Fruit fly (Drosophila melanogaster) whole organism, embryonic: ENCODE results near the gene CG17109.

Experiments
- Atf3 ChIP-seq: fragments of 200-800 bp; sonication (Bioruptor generic); optimal IDR thresholded peaks from 3 replicates; lab custom pipeline; 2016; ENCODE audit warnings: missing biosample characterization, missing genetic modification characterization
- Blimp-1 ChIP-seq: fragments of 200-800 bp; sonication (Bioruptor generic); optimal IDR thresholded peaks from 3 replicates; lab custom pipeline; 2018; ENCODE audit warnings: missing biosample characterization, missing genetic modification characterization, mild to moderate bottlenecking, moderate library complexity, missing genetic modification reagents
- CG10462 ChIP-seq: fragments of 200-800 bp; sonication (Bioruptor generic); optimal IDR thresholded peaks from 2 replicates; lab custom pipeline; 2016; ENCODE audit warnings: missing biosample characterization, missing genetic modification characterization
- CG10979 ChIP-seq: fragments of 200-800 bp; sonication (Bioruptor generic); optimal IDR thresholded peaks from 2 replicates; lab custom pipeline; 2018; ENCODE audit warnings: missing biosample characterization, mild to moderate bottlenecking, missing genetic modification characterization, moderate library complexity
- CG11247 ChIP-seq: fragments of 200-800 bp; sonication (Bioruptor generic); IDR thresholded peaks from 2 replicates; pipeline ENCODE4 v1.3.6; 2022; ENCODE audit warnings: missing biosample characterization, missing genetic modification characterization
- CG11695 ChIP-seq: fragments of 200-800 bp; sonication (Bioruptor generic); IDR thresholded peaks from 3 replicates; pipeline ENCODE4 v1.3.6; 2022; ENCODE audit warnings: missing biosample characterization, missing genetic modification characterization
- CG12104 ChIP-seq: fragments of 200-800 bp; sonication (Bioruptor generic); optimal IDR thresholded peaks from 3 replicates; lab custom pipeline; 2016; ENCODE audit warnings: missing biosample characterization, missing genetic modification characterization
- CG12942 ChIP-seq: fragments of 200-800 bp; sonication (Bioruptor generic); optimal IDR thresholded peaks from 3 replicates; lab custom pipeline; 2016; ENCODE audit warnings: missing biosample characterization, missing genetic modification characterization
- CG14710 ChIP-seq: fragments of 200-800 bp; sonication (Bioruptor generic); optimal IDR thresholded peaks from 3 replicates; lab custom pipeline; 2019; ENCODE audit warnings: missing biosample characterization, mild to moderate bottlenecking, missing genetic modification characterization, moderate library complexity
- CG14860 ChIP-seq: fragments of 200-800 bp; sonication (Bioruptor generic); IDR thresholded peaks from 3 replicates; pipeline ENCODE4 v1.3.6; 2022; ENCODE audit warnings: missing biosample characterization, missing genetic modification characterization; ENCODE audit not compliant: partially characterized antibody
- CG17829 ChIP-seq: fragments of 200-800 bp; optimal IDR thresholded peaks from 2 replicates; lab custom pipeline; 2019; ENCODE audit warnings: missing biosample characterization, mild to moderate bottlenecking, missing genetic modification characterization, moderate library complexity
- CG18011 ChIP-seq: fragments of 200-800 bp; sonication (Bioruptor generic); optimal IDR thresholded peaks from 2 replicates; lab custom pipeline; 2017; ENCODE audit warnings: missing biosample characterization, missing genetic modification characterization, mild to moderate bottlenecking, moderate library complexity, missing genotype
- CG18262 ChIP-seq: fragments of 200-800 bp; optimal IDR thresholded peaks from 3 replicates; lab custom pipeline; 2019; ENCODE audit warnings: missing biosample characterization, mild to moderate bottlenecking, missing genetic modification characterization, moderate library complexity
- CG2129 ChIP-seq: fragments of 200-800 bp; sonication (Bioruptor generic); IDR thresholded peaks from 2 replicates; pipeline ENCODE4 v1.3.6; 2022; ENCODE audit warnings: missing biosample characterization, missing genetic modification characterization; ENCODE audit not compliant: partially characterized antibody
- CG2875 ChIP-seq: fragments of 200-800 bp; sonication (Bioruptor generic); optimal IDR thresholded peaks from 2 replicates; lab custom pipeline; 2017; ENCODE audit warnings: missing biosample characterization, mild to moderate bottlenecking, missing genetic modification characterization, missing genetic modification reagents
- CG32772 ChIP-seq: fragments of 200-800 bp; sonication (Bioruptor generic); IDR thresholded peaks from 2 replicates; pipeline ENCODE4 v1.3.6; 2022; ENCODE audit warnings: missing biosample characterization, missing genetic modification characterization
- CG6175 ChIP-seq: fragments of 200-800 bp; sonication (Bioruptor generic); IDR thresholded peaks from 3 replicates; pipeline ENCODE4 v1.3.6; 2022; ENCODE audit warnings: missing biosample characterization, missing genetic modification characterization
- CG7839 ChIP-seq: fragments of 200-800 bp; sonication (Bioruptor generic); optimal IDR thresholded peaks from 3 replicates; lab custom pipeline; 2018; ENCODE audit warnings: missing biosample characterization, mild to moderate bottlenecking, missing genetic modification characterization, moderate library complexity
- CG8089 ChIP-seq: fragments of 200-800 bp; sonication (Bioruptor generic); optimal IDR thresholded peaks from 3 replicates; lab custom pipeline; 2016; ENCODE audit warnings: missing biosample characterization, missing genetic modification characterization
- CG8359 ChIP-seq: fragments of 200-800 bp; sonication (Bioruptor generic); optimal IDR thresholded peaks from 2 replicates; lab custom pipeline; 2017; ENCODE audit warnings: missing biosample characterization, mild to moderate bottlenecking, missing genetic modification characterization, borderline replicate concordance
- Dip2 ChIP-seq: fragments of 200-800 bp; sonication (Bioruptor generic); IDR thresholded peaks from 2 replicates; pipeline ENCODE4 v1.3.6; 2022; ENCODE audit warnings: missing biosample characterization, missing genetic modification characterization
- HHEX ChIP-seq: fragments of 200-800 bp; sonication (Bioruptor generic); optimal IDR thresholded peaks from 3 replicates; lab custom pipeline; 2017; ENCODE audit warnings: missing biosample characterization, mild to moderate bottlenecking, missing genetic modification characterization, missing genetic modification reagents
- Hey ChIP-seq: fragments of 200-800 bp; sonication (Bioruptor generic); optimal IDR thresholded peaks from 3 replicates; lab custom pipeline; 2018; ENCODE audit warnings: missing biosample characterization, mild to moderate bottlenecking, missing genetic modification characterization
- Hr39 ChIP-seq: fragments of >200 bp; optimal IDR thresholded peaks from 2 replicates; lab custom pipeline; 2017
- MESR4 ChIP-seq: fragments of 200-800 bp; sonication (Bioruptor generic); optimal IDR thresholded peaks from 2 replicates; lab custom pipeline; 2018; ENCODE audit warnings: missing biosample characterization, mild to moderate bottlenecking, missing genetic modification characterization, moderate library complexity
- Med ChIP-seq: fragments of 200-800 bp; sonication (Bioruptor generic); peaks from one replicate; lab custom pipeline; 2016; ENCODE audit warnings: missing biosample characterization, missing genetic modification characterization, mild to moderate bottlenecking, inconsistent platforms, moderate library complexity
- Ptx1 ChIP-seq: fragments of 200-800 bp; sonication (Bioruptor generic); IDR thresholded peaks from 2 replicates; pipeline ENCODE4 v1.3.6; 2022; ENCODE audit warnings: missing biosample characterization, missing genetic modification characterization
- Side ChIP-seq: fragments of 200-800 bp; sonication (Bioruptor generic); optimal IDR thresholded peaks from 2 replicates; lab custom pipeline; 2016; ENCODE audit warnings: missing biosample characterization, missing genetic modification characterization
- Six4 ChIP-seq: fragments of 200-800 bp; sonication (Bioruptor generic); optimal IDR thresholded peaks from 2 replicates; lab custom pipeline; 2016; ENCODE audit warnings: missing biosample characterization, missing genetic modification characterization
- Usf ChIP-seq: fragments of 200-800 bp; sonication (Bioruptor generic); optimal IDR thresholded peaks from 2 replicates; lab custom pipeline; 2017; ENCODE audit warnings: missing genotype, missing biosample characterization, missing genetic modification characterization
- amos ChIP-seq: fragments of 200-800 bp; sonication (Bioruptor generic); IDR thresholded peaks from 2 replicates; pipeline ENCODE4 v1.3.6; 2022; ENCODE audit warnings: missing biosample characterization, missing genetic modification characterization; ENCODE audit not compliant: partially characterized antibody
- bcd ChIP-seq: fragments of 200-800 bp; sonication (Bioruptor generic); optimal IDR thresholded peaks from 2 replicates; lab custom pipeline; 2017; ENCODE audit warnings: missing biosample characterization, mild to moderate bottlenecking, missing genetic modification characterization
- bsh ChIP-seq, 2 experiments: fragments of 200-800 bp; sonication (Bioruptor generic); optimal IDR thresholded peaks; 2 replicates each; lab custom pipeline; 2017 to 2018; ENCODE audit warnings: mild to moderate bottlenecking in 2 of 2, missing biosample characterization in 2 of 2, missing genetic modification characterization in 2 of 2, moderate library complexity in 1 of 2
- caup ChIP-seq: fragments of 200-800 bp; sonication (Bioruptor generic); optimal IDR thresholded peaks from 3 replicates; lab custom pipeline; 2017; ENCODE audit warnings: missing biosample characterization, mild to moderate bottlenecking, missing genetic modification characterization, moderate library complexity; ENCODE audit not compliant: severe bottlenecking
- cwo ChIP-seq: fragments of 200-800 bp; sonication (Bioruptor generic); optimal IDR thresholded peaks from 3 replicates; lab custom pipeline; 2017; ENCODE audit warnings: missing biosample characterization, missing genetic modification characterization, mild to moderate bottlenecking, moderate library complexity, missing genetic modification reagents
- en ChIP-seq: fragments of 200-800 bp; sonication (Bioruptor generic); optimal IDR thresholded peaks from 2 replicates; lab custom pipeline; 2016; ENCODE audit warnings: missing biosample characterization, missing genetic modification characterization
- exex ChIP-seq: fragments of 200-800 bp; sonication (Bioruptor generic); optimal IDR thresholded peaks from 4 replicates; lab custom pipeline; 2018; ENCODE audit warnings: missing biosample characterization, mild to moderate bottlenecking, missing genetic modification characterization, moderate library complexity
- ind ChIP-seq: fragments of 200-800 bp; sonication (Bioruptor generic); optimal IDR thresholded peaks from 3 replicates; lab custom pipeline; 2016; ENCODE audit warnings: missing biosample characterization, missing genetic modification characterization
- inv ChIP-seq: fragments of 200-800 bp; sonication (Bioruptor generic); IDR thresholded peaks from 2 replicates; pipeline ENCODE4 v1.3.6; 2022; ENCODE audit warnings: missing biosample characterization, missing genetic modification characterization; ENCODE audit not compliant: partially characterized antibody
- knrl ChIP-seq: fragments of 200-800 bp; sonication (Bioruptor generic); IDR thresholded peaks from 3 replicates; pipeline ENCODE4 v1.3.6; 2022; ENCODE audit warnings: missing biosample characterization, missing genetic modification characterization; ENCODE audit not compliant: partially characterized antibody
- mirr ChIP-seq: fragments of 200-800 bp; sonication (Bioruptor generic); optimal IDR thresholded peaks from 3 replicates; lab custom pipeline; 2018; ENCODE audit warnings: missing biosample characterization, mild to moderate bottlenecking, missing genetic modification characterization
- pita ChIP-seq: fragments of 200-800 bp; sonication (Bioruptor generic); optimal IDR thresholded peaks from 2 replicates; lab custom pipeline; 2017; ENCODE audit warnings: missing biosample characterization, mild to moderate bottlenecking, missing genetic modification characterization
- pum ChIP-seq: fragments of 200-800 bp; sonication (Bioruptor generic); optimal IDR thresholded peaks from 2 replicates; lab custom pipeline; 2016; ENCODE audit warnings: missing biosample characterization, missing genetic modification characterization
- sc ChIP-seq, 3 experiments: fragments of >200 bp in 2 of 3; fragments of 200-800 bp in 1 of 3; sonication (Bioruptor generic) in 1 of 3; optimal IDR thresholded peaks; 2 replicates in 2 of 3; 3 replicates in 1 of 3; lab custom pipeline; 2017; ENCODE audit warnings: mild to moderate bottlenecking in 1 of 3, missing biosample characterization in 1 of 3, missing genetic modification characterization in 1 of 3, missing genetic modification reagents in 1 of 3
- sug ChIP-seq: fragments of 200-800 bp; optimal IDR thresholded peaks from 2 replicates; lab custom pipeline; 2019; ENCODE audit warnings: missing biosample characterization, mild to moderate bottlenecking, missing genetic modification characterization, moderate library complexity
- trh ChIP-seq: fragments of 200-800 bp; sonication (Bioruptor generic); optimal IDR thresholded peaks from 2 replicates; lab custom pipeline; 2016; ENCODE audit warnings: missing biosample characterization, missing genetic modification characterization
- unpg ChIP-seq: fragments of 200-800 bp; sonication (Bioruptor generic); optimal IDR thresholded peaks from 3 replicates; lab custom pipeline; 2018; ENCODE audit warnings: missing biosample characterization, mild to moderate bottlenecking, missing genetic modification characterization, moderate library complexity
- vvl ChIP-seq: fragments of 200-800 bp; sonication (Bioruptor generic); IDR thresholded peaks from 2 replicates; pipeline ENCODE4 v1.3.6; 2022; ENCODE audit warnings: missing biosample characterization, missing genetic modification characterization
- wor ChIP-seq: fragments of 200-800 bp; sonication (Bioruptor generic); IDR thresholded peaks from 2 replicates; pipeline ENCODE4 v1.3.6; 2022; ENCODE audit warnings: missing biosample characterization, missing genetic modification characterization

Gene CG17109

DNA sequence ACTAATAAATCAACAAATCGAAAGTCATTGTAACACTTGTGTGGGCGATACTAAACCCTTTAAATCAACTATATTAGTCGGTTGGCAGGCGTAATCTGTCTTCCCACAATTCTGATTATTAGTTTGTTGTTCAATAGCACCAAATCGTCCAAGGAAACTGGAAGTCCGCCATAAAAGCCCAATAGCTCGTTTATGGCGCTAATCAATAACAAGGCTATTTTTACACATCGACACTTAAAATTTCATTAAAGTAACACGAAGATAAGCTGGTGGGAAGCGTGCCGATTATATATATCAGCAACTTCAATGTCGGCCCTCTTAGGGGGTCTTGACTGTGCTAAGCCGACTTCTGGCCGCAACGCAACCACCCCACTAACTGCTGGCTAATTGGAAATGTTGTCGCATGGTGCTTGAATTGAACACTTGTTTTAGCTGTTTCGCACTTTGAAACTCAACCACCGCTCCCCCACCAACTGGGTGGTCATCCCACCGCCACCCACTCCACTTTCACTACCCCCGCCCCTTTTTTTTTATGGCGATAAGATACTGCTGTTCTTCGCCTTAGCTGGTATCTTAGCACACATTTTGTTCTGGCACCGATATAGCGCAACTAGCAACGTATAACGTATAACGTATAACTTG lies 43.6 kb downstream of the CG17109 start (continued):
- TF ChIP-seq CG8089 (GFP tag; lab: Kevin White, UChicago) (no peak), Atf3 (GFP tag; lab: Kevin White, UChicago) (no peak), Six4 (GFP tag; lab: Kevin White, UChicago) (no peak), inv (GFP tag; lab: Robert Waterston, UW) (no peak), ind (GFP tag; lab: Kevin White, UChicago) (no peak), CG32772 (GFP tag; lab: Robert Waterston, UW) (no peak), amos (GFP tag; lab: Robert Waterston, UW) (no peak), cwo (GFP tag; lab: Kevin White, UChicago) (no peak), Side (GFP tag; lab: Kevin White, UChicago) (no peak), caup (peak; percentile 1), CG7839 (peak; percentile 10), Ptx1 (GFP tag; lab: Robert Waterston, UW) (no peak), vvl (no peak), MESR4 (GFP tag; lab: Kevin White, UChicago) (no peak), CG17829 (tag; lab: Kevin White, UChicago) (no peak), CG8359 (GFP tag; lab: Kevin White, UChicago) (no peak), pita (no peak), en (GFP tag; lab: Kevin White, UChicago) (no peak), bcd (no peak), wor (no peak), CG10979 (tag; lab: Kevin White, UChicago) (no peak), pum (GFP tag; lab: Kevin White, UChicago) (no peak), CG14860 (GFP tag; lab: Robert Waterston, UW) (no peak), sc (optimal IDR thresholded peaks at IDR 0.05; lab: Kevin White, UChicago) (no peak), sc (GFP tag; optimal IDR thresholded peaks at IDR 0.05; lab: Kevin White, UChicago) (no peak), CG12104 (no peak), trh (GFP tag; lab: Kevin White, UChicago) (no peak), sug (tag; lab: Kevin White, UChicago) (peak; percentile 93), Usf (no peak), Blimp-1 (GFP tag; lab: Kevin White, UChicago) (no peak), exex (tag; lab: Kevin White, UChicago) (peak; percentile 98), CG2129 (GFP tag; lab: Robert Waterston, UW) (no peak), unpg (GFP tag; lab: Kevin White, UChicago) (peak; percentile 15), HHEX (GFP tag; lab: Kevin White, UChicago) (peak; percentile 17), CG12942 (GFP tag; lab: Kevin White, UChicago) (no peak), CG10462 (GFP tag; lab: Kevin White, UChicago) (no peak), Med (GFP tag; lab: Kevin White, UChicago) (peak; percentile 24), CG11695 (GFP tag; lab: Robert Waterston, UW) (no peak), Hey (tag; lab: Kevin White, UChicago) (peak; percentile 80), CG18262 (tag; lab: Kevin White, UChicago) (no peak), CG6175 (GFP tag; lab: Robert Waterston, UW) (no peak), bsh (GFP tag; optimal IDR thresholded peaks at IDR 0.05; lab: Kevin White, UChicago) (no peak), knrl (no peak), mirr (GFP tag; lab: Kevin White, UChicago) (peak; percentile 71), CG18011 (GFP tag; lab: Kevin White, UChicago) (no peak), Dip2 (GFP tag; lab: Robert Waterston, UW) (no peak), CG2875 (GFP tag; lab: Kevin White, UChicago) (no peak), Hr39 (lab: Kevin White, UChicago) (no peak), CG11247 (GFP tag; lab: Robert Waterston, UW) (no peak), CG14710 (tag; lab: Kevin White, UChicago) (no peak)
